Fruit fly (Drosophila melanogaster): ENCODE measurements around the gene MBD-like.
A peak's percentile ranks its signal among the peaks of the same experiment; 100 is the strongest.

Gene MBD-like

dm6 chr3R:9594839-9595238 is 35.3 kb downstream of the MBD-like start:
- TF ChIP-seq fd59A (GFP tag; optimal IDR thresholded peaks at IDR 0.05) (no peak), CG16779 (tag; optimal IDR thresholded peaks at IDR 0.05) (no peak), acj6 (GFP tag; optimal IDR thresholded peaks at IDR 0.05) (no peak), CG11902 (GFP tag; optimal IDR thresholded peaks at IDR 0.05) (no peak), CG8319 (GFP tag; optimal IDR thresholded peaks at IDR 0.05) (no peak), Hr39 (GFP tag; optimal IDR thresholded peaks at IDR 0.05) (no peak), Sox14 (GFP tag; optimal IDR thresholded peaks at IDR 0.05) (no peak), Eip93F (GFP tag; optimal IDR thresholded peaks at IDR 0.05) (no peak), Gug (GFP tag; IDR thresholded peaks at IDR 0.05) (no peak), eg (GFP tag; IDR thresholded peaks at IDR 0.05) (peak; percentile 69), CG6163 (GFP tag; IDR thresholded peaks at IDR 0.05) (peak; percentile 47), svp (GFP tag) (no peak), CG6854 (GFP tag; optimal IDR thresholded peaks at IDR 0.05) (no peak), CG15336 (GFP tag; IDR thresholded peaks at IDR 0.05) (peak; percentile 45), CG8119 (GFP tag; IDR thresholded peaks at IDR 0.05) (peak; percentile 16; the same call in 2 of the 3 replicates)

dm6 chr3R:9595681-9596357 is 36.3 kb downstream of the MBD-like start:
- TF ChIP-seq CG7368 (GFP tag; optimal IDR thresholded peaks at IDR 0.05) (no peak), fkh (GFP tag; optimal IDR thresholded peaks at IDR 0.05) (peak; percentile 47), Ets21C (GFP tag; optimal IDR thresholded peaks at IDR 0.05) (no peak)

- TF ChIP-seq Eip78C (GFP tag) (peak; percentile 15), lz (GFP tag; optimal IDR thresholded peaks at IDR 0.05) (no peak)
Measured at dm6 chr3R:9596615-9597014, 37.1 kb downstream of the MBD-like start.

- TF ChIP-seq Sox102F (GFP tag; optimal IDR thresholded peaks at IDR 0.05) (peak; percentile 73), CG1621 (tag; optimal IDR thresholded peaks at IDR 0.05) (peak; percentile 52), Eip75B (GFP tag; optimal IDR thresholded peaks at IDR 0.05) (peak; percentile 83), topi (GFP tag; optimal IDR thresholded peaks at IDR 0.05) (peak; percentile 58), CG8119 (GFP tag; IDR thresholded peaks at IDR 0.05) (peak; percentile 95), Met (GFP tag; optimal IDR thresholded peaks at IDR 0.05) (peak; percentile 72), dsx (GFP tag; optimal IDR thresholded peaks at IDR 0.05; ENCODE audit: poor library complexity, severe bottlenecking) (no peak), dac (GFP tag; optimal IDR thresholded peaks at IDR 0.05) (peak; percentile 93), CG6163 (GFP tag; IDR thresholded peaks at IDR 0.05) (peak; percentile 86), pdm3 (GFP tag; optimal IDR thresholded peaks at IDR 0.05) (peak; percentile 87), Eip93F (GFP tag; optimal IDR thresholded peaks at IDR 0.05) (no peak), CG6792 (GFP tag; optimal IDR thresholded peaks at IDR 0.05) (peak; percentile 81), Hr4 (GFP tag; optimal IDR thresholded peaks at IDR 0.05) (peak; percentile 98), CG4318 (GFP tag; optimal IDR thresholded peaks at IDR 0.05) (peak; percentile 90), Lpt (GFP tag; optimal IDR thresholded peaks at IDR 0.05) (peak; percentile 92), Sox15 (GFP tag; optimal IDR thresholded peaks at IDR 0.05) (peak; percentile 68), CG34406 (GFP tag; optimal IDR thresholded peaks at IDR 0.05) (peak; percentile 73), CG6808 (GFP tag; optimal IDR thresholded peaks at IDR 0.05) (peak; percentile 54), Blimp-1 (GFP tag; optimal IDR thresholded peaks at IDR 0.05) (peak; percentile 17), spab (GFP tag; optimal IDR thresholded peaks at IDR 0.05) (peak; percentile 64), CG31627 (GFP tag; optimal IDR thresholded peaks at IDR 0.05) (peak; percentile 77), salr (GFP tag; optimal IDR thresholded peaks at IDR 0.05) (peak; percentile 49 to 82), CG15336 (GFP tag; IDR thresholded peaks at IDR 0.05) (peak; percentile 92), fd59A (GFP tag; optimal IDR thresholded peaks at IDR 0.05) (peak; percentile 54), eg (GFP tag; IDR thresholded peaks at IDR 0.05) (peak; percentile 89), net (GFP tag; optimal IDR thresholded peaks at IDR 0.05) (peak; percentile 85), esn (GFP tag; optimal IDR thresholded peaks at IDR 0.05) (peak; percentile 81), Ets96B (tag; optimal IDR thresholded peaks at IDR 0.05) (peak; percentile 67), Smox (GFP tag; optimal IDR thresholded peaks at IDR 0.05) (no peak), CG8632 (GFP tag; optimal IDR thresholded peaks at IDR 0.05) (peak; percentile 69), Ets21C (GFP tag; optimal IDR thresholded peaks at IDR 0.05) (peak; percentile 51), Eip78C (GFP tag) (peak; percentile 6), CG11762 (GFP tag; optimal IDR thresholded peaks at IDR 0.05; ENCODE audit: insufficient read depth) (peak; percentile 81)
Measured at dm6 chr3R:9598099-9598498, 38.5 kb downstream of the MBD-like start.
